Worm (Caenorhabditis elegans) whole organism, late embryonic: ENCODE results near the gene scl-21.
"Not testable (repeated sequence)": the region's sequence is repeated elsewhere in the genome, so short reads cannot be mapped to it uniquely, and the experiment has no call there.

Experiments used
- ama-1 ChIP-seq: fragments of 150-350 bp; optimal IDR thresholded peaks from 2 replicates; lab custom pipeline; 2014
- ceh-6 ChIP-seq: fragments of 200-800 bp; sonication (Bioruptor generic); optimal IDR thresholded peaks from 2 replicates; lab custom pipeline; 2018; ENCODE audit warnings: mild to moderate bottlenecking, missing genetic modification characterization, missing compliant biosample characterization
- hlh-13 ChIP-seq: fragments of 200-800 bp; sonication (Bioruptor generic); optimal IDR thresholded peaks from 2 replicates; lab custom pipeline; 2018; ENCODE audit warnings: mild to moderate bottlenecking, missing genetic modification characterization, missing compliant biosample characterization
- hlh-6 ChIP-seq: sonication (generic microtip); optimal IDR thresholded peaks from 2 replicates; lab custom pipeline; 2016; ENCODE audit warnings: missing genotype, missing genetic modification characterization, missing compliant biosample characterization
- lin-11 ChIP-seq: fragments of 200-800 bp; sonication (Bioruptor generic); optimal IDR thresholded peaks from 2 replicates; lab custom pipeline; 2018; ENCODE audit warnings: mild to moderate bottlenecking, missing genetic modification characterization, missing compliant biosample characterization
- madf-2 ChIP-seq: sonication (generic microtip); optimal IDR thresholded peaks from 2 replicates; lab custom pipeline; 2017; ENCODE audit warnings: missing genetic modification characterization, missing compliant biosample characterization
- nhr-11 ChIP-seq: fragments of 150-350 bp; optimal IDR thresholded peaks from 2 replicates; lab custom pipeline; 2014; ENCODE audit warnings: missing biosample characterization, missing genetic modification characterization
- pat-9 ChIP-seq: fragments of 200-800 bp; sonication (Bioruptor generic); optimal IDR thresholded peaks from 2 replicates; lab custom pipeline; 2018; ENCODE audit warnings: mild to moderate bottlenecking, missing genetic modification characterization, moderate library complexity, missing compliant biosample characterization
- pha-4 ChIP-seq: fragments of 150-350 bp; optimal IDR thresholded peaks from 2 replicates; lab custom pipeline; 2018; ENCODE audit warnings: missing biosample characterization, missing genetic modification reagents, missing genetic modification characterization
- pqm-1 ChIP-seq: sonication (generic microtip); optimal IDR thresholded peaks from 2 replicates; lab custom pipeline; 2016; ENCODE audit warnings: missing genetic modification characterization, missing compliant biosample characterization
- tbx-2 ChIP-seq: sonication (generic microtip); optimal IDR thresholded peaks from 2 replicates; lab custom pipeline; 2016; ENCODE audit warnings: missing genetic modification characterization, missing compliant biosample characterization
- zip-5 ChIP-seq: sonication (generic microtip); optimal IDR thresholded peaks from 2 replicates; lab custom pipeline; 2016; ENCODE audit warnings: missing genetic modification characterization, missing compliant biosample characterization

- not testable (repeated sequence) for TF ChIP-seq ceh-6 (GFP tag; lab: Kevin White, UChicago); hlh-13 (GFP tag; lab: Kevin White, UChicago); nhr-11 (tag; lab: Kevin White, UChicago); pha-4; ama-1; lin-11 (tag; lab: Kevin White, UChicago); pat-9; hlh-6; zip-5 (tag; lab: Kevin White, UChicago); tbx-2 (tag; lab: Kevin White, UChicago); pqm-1 (tag; lab: Kevin White, UChicago); madf-2 (tag; lab: Kevin White, UChicago)
These were observed 33.0 kb upstream of the scl-21 start for ce11 chrV:19528535-19528934.
